Fruit fly (Drosophila melanogaster) Kc167 (cell line): ENCODE data around the gene CG33721.

ENCODE experiments used
- Sin3A ChIP-seq: fragments of >200 bp; optimal IDR thresholded peaks from 2 replicates; lab custom pipeline; 2018; ENCODE audit warnings: missing external identifiers
- h ChIP-seq: fragments of >200 bp; optimal IDR thresholded peaks from 3 replicates; lab custom pipeline; 2018; ENCODE audit warnings: missing external identifiers
- insv ChIP-seq: fragments of >200 bp; optimal IDR thresholded peaks from 3 replicates; lab custom pipeline; 2018; ENCODE audit warnings: missing external identifiers

DNA sequence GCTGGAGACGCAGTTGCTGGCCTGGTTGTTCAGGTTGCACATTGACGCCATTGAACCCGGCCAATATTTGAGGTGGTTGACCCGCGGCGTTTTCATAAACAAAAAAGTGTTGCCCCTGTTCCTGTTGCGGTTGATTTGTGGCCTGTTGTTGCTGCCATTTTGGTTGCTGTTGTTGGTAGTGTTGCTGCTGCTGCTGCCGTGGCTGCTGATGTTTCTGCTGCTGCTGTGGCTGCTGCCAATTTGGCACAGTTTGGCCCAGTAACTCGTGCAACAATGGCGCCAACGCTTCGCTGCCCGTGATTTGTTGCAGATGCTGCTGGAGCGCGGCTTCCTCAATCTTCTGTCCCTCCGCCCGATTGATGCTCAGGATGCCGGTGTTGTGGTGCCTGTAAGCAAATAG, 10.8 kb downstream of the CG33721 start:
- TF ChIP-seq insv (lab: Kevin White, UChicago), result no peak
- TF ChIP-seq Sin3A (lab: Kevin White, UChicago), result no peak
- no peak for TF ChIP-seq h (lab: Kevin White, UChicago)
